Fruit fly (Drosophila melanogaster) whole organism, prepupa: Measurements from ENCODE around the gene Dpck.

Experiments
- CG10669 ChIP-seq: fragments of 200-800 bp; sonication (Bioruptor generic); optimal IDR thresholded peaks from 3 replicates; lab custom pipeline; 2018; ENCODE audit warnings: missing biosample characterization, mild to moderate bottlenecking, missing genetic modification characterization, moderate library complexity
- CG11294 ChIP-seq: fragments of 200-800 bp; sonication (Bioruptor generic); IDR thresholded peaks from 2 replicates; pipeline ENCODE4 v1.3.6; 2022; ENCODE audit warnings: missing biosample characterization, missing genetic modification characterization
- CG11762 ChIP-seq: fragments of 200-800 bp; sonication (Bioruptor generic); optimal IDR thresholded peaks from 3 replicates; lab custom pipeline; 2016; ENCODE audit warnings: missing biosample characterization, missing genetic modification characterization; ENCODE audit not compliant: insufficient read depth
- CG11902 ChIP-seq: fragments of 200-800 bp; sonication (Bioruptor generic); optimal IDR thresholded peaks from 3 replicates; lab custom pipeline; 2016; ENCODE audit warnings: missing biosample characterization, missing genetic modification characterization
- CG15336 ChIP-seq: fragments of 200-800 bp; sonication (Bioruptor generic); IDR thresholded peaks from 2 replicates; pipeline ENCODE4 v1.3.6; 2022; ENCODE audit warnings: missing biosample characterization, missing genetic modification characterization
- CG1621 ChIP-seq: fragments of 200-800 bp; sonication (Bioruptor generic); optimal IDR thresholded peaks from 3 replicates; lab custom pipeline; 2018; ENCODE audit warnings: missing biosample characterization, mild to moderate bottlenecking, missing genetic modification characterization
- CG16779 ChIP-seq: fragments of 200-800 bp; sonication (Bioruptor generic); optimal IDR thresholded peaks from 3 replicates; lab custom pipeline; 2017; ENCODE audit warnings: missing biosample characterization, mild to moderate bottlenecking, missing genetic modification characterization
- CG3032 ChIP-seq: fragments of 200-800 bp; optimal IDR thresholded peaks from 2 replicates; lab custom pipeline; 2019; ENCODE audit warnings: missing biosample characterization, mild to moderate bottlenecking, missing genetic modification characterization, moderate library complexity
- CG31627 ChIP-seq: fragments of 200-800 bp; sonication (Bioruptor generic); optimal IDR thresholded peaks from 3 replicates; lab custom pipeline; 2016; ENCODE audit warnings: missing biosample characterization, missing genetic modification characterization
- CG34406 ChIP-seq: fragments of 200-800 bp; sonication (Bioruptor generic); optimal IDR thresholded peaks from 3 replicates; lab custom pipeline; 2016; ENCODE audit warnings: missing biosample characterization, missing genetic modification characterization
- CG4318 ChIP-seq: fragments of 200-800 bp; sonication (Bioruptor generic); optimal IDR thresholded peaks from 3 replicates; lab custom pipeline; 2017; ENCODE audit warnings: missing biosample characterization, mild to moderate bottlenecking, missing genetic modification characterization
- CG6276 ChIP-seq: fragments of 200-800 bp; sonication (Bioruptor generic); optimal IDR thresholded peaks from 2 replicates; lab custom pipeline; 2017; ENCODE audit warnings: missing biosample characterization, mild to moderate bottlenecking, missing genetic modification characterization
- CG6854 ChIP-seq: fragments of 200-800 bp; sonication (Bioruptor generic); optimal IDR thresholded peaks from 2 replicates; lab custom pipeline; 2017; ENCODE audit warnings: missing biosample characterization, mild to moderate bottlenecking, missing genetic modification characterization
- CG7368 ChIP-seq: fragments of 200-800 bp; sonication (Bioruptor generic); optimal IDR thresholded peaks from 3 replicates; lab custom pipeline; 2016; ENCODE audit warnings: missing biosample characterization, missing genetic modification characterization
- CG8119 ChIP-seq: fragments of 200-800 bp; sonication (Bioruptor generic); IDR thresholded peaks from 3 replicates; pipeline ENCODE4 v1.3.6; 2022; ENCODE audit warnings: missing biosample characterization, missing genetic modification characterization
- CG8319 ChIP-seq: fragments of 200-800 bp; sonication (Bioruptor generic); optimal IDR thresholded peaks from 3 replicates; lab custom pipeline; 2016; ENCODE audit warnings: missing biosample characterization, missing genetic modification characterization
- CG8632 ChIP-seq: fragments of 200-800 bp; sonication (Bioruptor generic); optimal IDR thresholded peaks from 3 replicates; lab custom pipeline; 2016; ENCODE audit warnings: missing biosample characterization, missing genetic modification characterization
- CG9139 ChIP-seq: fragments of 200-800 bp; sonication (Bioruptor generic); optimal IDR thresholded peaks from 3 replicates; lab custom pipeline; 2017; ENCODE audit warnings: missing biosample characterization, mild to moderate bottlenecking, missing genetic modification characterization
- Eip75B ChIP-seq: fragments of 200-800 bp; sonication (Bioruptor generic); optimal IDR thresholded peaks from 3 replicates; lab custom pipeline; 2016; ENCODE audit warnings: missing biosample characterization, missing genetic modification characterization
- Eip78C ChIP-seq: fragments of 200-800 bp; sonication (Bioruptor generic); peaks from one replicate; lab custom pipeline; 2016; ENCODE audit warnings: missing biosample characterization, missing genetic modification characterization
- Eip93F ChIP-seq: fragments of 200-800 bp; sonication (Bioruptor generic); optimal IDR thresholded peaks from 2 replicates; lab custom pipeline; 2016; ENCODE audit warnings: missing biosample characterization, mild to moderate bottlenecking, missing genetic modification characterization
- Ets21C ChIP-seq: fragments of 200-800 bp; sonication (Bioruptor generic); optimal IDR thresholded peaks from 3 replicates; lab custom pipeline; 2016; ENCODE audit warnings: missing biosample characterization, missing genetic modification characterization
- Ets96B ChIP-seq: fragments of 200-800 bp; optimal IDR thresholded peaks from 2 replicates; lab custom pipeline; 2019; ENCODE audit warnings: missing biosample characterization, mild to moderate bottlenecking, missing genetic modification characterization, moderate library complexity
- Gug ChIP-seq: fragments of 200-800 bp; sonication (Bioruptor generic); IDR thresholded peaks from 2 replicates; pipeline ENCODE4 v1.3.6; 2022; ENCODE audit warnings: missing biosample characterization, missing genetic modification characterization
- Hr38 ChIP-seq: sonication (Bioruptor generic); optimal IDR thresholded peaks from 2 replicates; lab custom pipeline; 2016; ENCODE audit warnings: missing biosample characterization, missing genetic modification characterization
- Hr4 ChIP-seq: fragments of 200-800 bp; sonication (Bioruptor generic); optimal IDR thresholded peaks from 3 replicates; lab custom pipeline; 2016; ENCODE audit warnings: missing biosample characterization, missing genetic modification characterization
- Lpt ChIP-seq: fragments of 200-800 bp; sonication (Bioruptor generic); optimal IDR thresholded peaks from 3 replicates; lab custom pipeline; 2016; ENCODE audit warnings: missing biosample characterization, missing genetic modification characterization
- Met ChIP-seq: fragments of 200-800 bp; sonication (Bioruptor generic); optimal IDR thresholded peaks from 3 replicates; lab custom pipeline; 2016; ENCODE audit warnings: missing biosample characterization, missing genetic modification characterization
- OdsH ChIP-seq: fragments of 200-800 bp; sonication (Bioruptor generic); optimal IDR thresholded peaks from 3 replicates; lab custom pipeline; 2016; ENCODE audit warnings: missing biosample characterization, missing genetic modification characterization
- Sox102F ChIP-seq: fragments of 200-800 bp; sonication (Bioruptor generic); optimal IDR thresholded peaks from 2 replicates; lab custom pipeline; 2016; ENCODE audit warnings: missing biosample characterization, mild to moderate bottlenecking, missing genetic modification characterization
- Sox14 ChIP-seq: fragments of 200-800 bp; sonication (Bioruptor generic); optimal IDR thresholded peaks from 3 replicates; lab custom pipeline; 2016; ENCODE audit warnings: missing biosample characterization, missing genetic modification characterization
- Sox15 ChIP-seq: fragments of 200-800 bp; sonication (Bioruptor generic); optimal IDR thresholded peaks from 3 replicates; lab custom pipeline; 2016; ENCODE audit warnings: missing biosample characterization, missing genetic modification characterization
- acj6 ChIP-seq: fragments of 200-800 bp; sonication (Bioruptor generic); optimal IDR thresholded peaks from 3 replicates; lab custom pipeline; 2016; ENCODE audit warnings: missing biosample characterization, missing genetic modification characterization
- cyc ChIP-seq: fragments of 200-800 bp; sonication (Bioruptor generic); optimal IDR thresholded peaks from 3 replicates; lab custom pipeline; 2016; ENCODE audit warnings: missing biosample characterization, missing genetic modification characterization
- dac ChIP-seq: fragments of 200-800 bp; sonication (Bioruptor generic); optimal IDR thresholded peaks from 2 replicates; lab custom pipeline; 2017; ENCODE audit warnings: missing biosample characterization, mild to moderate bottlenecking, missing genetic modification characterization
- dsx ChIP-seq: fragments of 200-800 bp; optimal IDR thresholded peaks from 3 replicates; lab custom pipeline; 2019; ENCODE audit warnings: missing biosample characterization, mild to moderate bottlenecking, missing genetic modification characterization, moderate library complexity; ENCODE audit not compliant: poor library complexity, severe bottlenecking
- esn ChIP-seq: fragments of 200-800 bp; sonication (Bioruptor generic); optimal IDR thresholded peaks from 2 replicates; lab custom pipeline; 2016; ENCODE audit warnings: missing biosample characterization, mild to moderate bottlenecking, missing genetic modification characterization, moderate library complexity
- fd59A ChIP-seq: fragments of 200-800 bp; sonication (Bioruptor generic); optimal IDR thresholded peaks from 2 replicates; lab custom pipeline; 2017; ENCODE audit warnings: missing biosample characterization, mild to moderate bottlenecking, missing genetic modification characterization, missing genetic modification reagents
- lz ChIP-seq: fragments of 200-800 bp; sonication (Bioruptor generic); optimal IDR thresholded peaks from 3 replicates; lab custom pipeline; 2016; ENCODE audit warnings: missing biosample characterization, missing genetic modification characterization
- net ChIP-seq: fragments of 200-800 bp; sonication (Bioruptor generic); optimal IDR thresholded peaks from 3 replicates; lab custom pipeline; 2016; ENCODE audit warnings: missing biosample characterization, missing genetic modification characterization
- salr ChIP-seq, 2 experiments: fragments of 200-800 bp; sonication (Bioruptor generic); optimal IDR thresholded peaks; 3 replicates each; lab custom pipeline; 2016 to 2018; ENCODE audit warnings: missing biosample characterization in 2 of 2, missing genetic modification characterization in 2 of 2, mild to moderate bottlenecking in 1 of 2
- spab ChIP-seq: fragments of 200-800 bp; sonication (Bioruptor generic); optimal IDR thresholded peaks from 2 replicates; lab custom pipeline; 2017; ENCODE audit warnings: missing biosample characterization, mild to moderate bottlenecking, missing genetic modification characterization, missing genetic modification reagents
- ss ChIP-seq, 2 experiments: fragments of 200-800 bp; sonication (Bioruptor generic); optimal IDR thresholded peaks; 2 replicates in 1 of 2; 3 replicates in 1 of 2; lab custom pipeline; 2017 to 2018; ENCODE audit warnings: mild to moderate bottlenecking in 2 of 2, missing biosample characterization in 2 of 2, missing genetic modification characterization in 2 of 2, moderate library complexity in 1 of 2
- svp ChIP-seq: fragments of 200-800 bp; sonication (Bioruptor generic); peaks from one replicate; lab custom pipeline; 2016; ENCODE audit warnings: missing biosample characterization, missing genetic modification characterization
- topi ChIP-seq: fragments of 200-800 bp; sonication (Bioruptor generic); optimal IDR thresholded peaks from 3 replicates; lab custom pipeline; 2016; ENCODE audit warnings: missing biosample characterization, missing genetic modification characterization
- vri ChIP-seq: fragments of 200-800 bp; sonication (Bioruptor generic); optimal IDR thresholded peaks from 3 replicates; lab custom pipeline; 2016; ENCODE audit warnings: missing biosample characterization, mild to moderate bottlenecking, missing genetic modification characterization

The Dpck gene

dm6 chr3R:7067092-7067491, 14.9 kb upstream of the Dpck start, which contains the start of the genes CG1105 and CG1965 (continued):
- TF ChIP-seq Eip93F (GFP tag; lab: Kevin White, UChicago) (peak; percentile 75), dsx (GFP tag; lab: Kevin White, UChicago) (peak; percentile 65), CG15336 (GFP tag; lab: Robert Waterston, UW) (peak; percentile 72), CG31627 (GFP tag; lab: Kevin White, UChicago) (peak; percentile 94), fd59A (GFP tag; lab: Kevin White, UChicago) (peak; percentile 50), dac (peak; percentile 61), CG16779 (tag; lab: Kevin White, UChicago) (no peak), topi (GFP tag; lab: Kevin White, UChicago) (peak; percentile 82), CG8119 (GFP tag; lab: Robert Waterston, UW) (peak; percentile 65; the same call in 2 of the 3 replicates), CG8632 (no peak), net (GFP tag; lab: Kevin White, UChicago) (no peak), salr (GFP tag; optimal IDR thresholded peaks at IDR 0.05; lab: Kevin White, UChicago) (peak in 1 of 2 experiments; percentile 65), Ets96B (tag; lab: Kevin White, UChicago) (peak; percentile 81), CG10669 (GFP tag; lab: Kevin White, UChicago) (peak; percentile 70), svp (GFP tag; lab: Kevin White, UChicago) (peak; percentile 97), Lpt (GFP tag; lab: Kevin White, UChicago) (peak; percentile 73), CG6854 (GFP tag; lab: Kevin White, UChicago) (no peak), CG34406 (GFP tag; lab: Kevin White, UChicago) (peak; percentile 76), Ets21C (GFP tag; lab: Kevin White, UChicago) (peak; percentile 92), cyc (GFP tag; lab: Kevin White, UChicago) (peak; percentile 92), OdsH (GFP tag; lab: Kevin White, UChicago) (peak; percentile 90), Sox102F (GFP tag; lab: Kevin White, UChicago) (peak; percentile 75), CG11762 (GFP tag; lab: Kevin White, UChicago) (peak; percentile 61), Eip78C (GFP tag; lab: Kevin White, UChicago) (peak; percentile 93), CG7368 (GFP tag; lab: Kevin White, UChicago) (peak; percentile 80), Eip75B (peak; percentile 86), CG4318 (GFP tag; lab: Kevin White, UChicago) (no peak), CG1621 (peak; percentile 68), Met (GFP tag; lab: Kevin White, UChicago) (peak; percentile 86), vri (GFP tag; lab: Kevin White, UChicago) (peak; percentile 77), Hr38 (GFP tag; lab: Kevin White, UChicago) (no peak), CG11294 (GFP tag; lab: Robert Waterston, UW) (peak; percentile 66; the same call in 1 of the 2 replicates), CG11902 (GFP tag; lab: Kevin White, UChicago) (peak; percentile 89), Sox14 (peak; percentile 91), spab (no peak), ss (GFP tag; optimal IDR thresholded peaks at IDR 0.05; lab: Kevin White, UChicago) (no peak)

- TF ChIP-seq CG8632: no peak
- TF ChIP-seq CG3032: no peak
- TF ChIP-seq Sox15 (GFP tag; lab: Kevin White, UChicago): no peak
- TF ChIP-seq Eip93F (GFP tag; lab: Kevin White, UChicago): no peak
- TF ChIP-seq acj6: no peak
- TF ChIP-seq salr (GFP tag; optimal IDR thresholded peaks at IDR 0.05; lab: Kevin White, UChicago): no peak
- no peak for TF ChIP-seq Ets21C (GFP tag; lab: Kevin White, UChicago)
- TF ChIP-seq Hr38 (GFP tag; lab: Kevin White, UChicago): no peak
- TF ChIP-seq CG7368 (GFP tag; lab: Kevin White, UChicago): no peak
- no peak for TF ChIP-seq CG11294 (GFP tag; lab: Robert Waterston, UW)
- TF ChIP-seq CG8119 (GFP tag; lab: Robert Waterston, UW): no peak
- peak; percentile 29 for TF ChIP-seq esn (GFP tag; lab: Kevin White, UChicago)
- TF ChIP-seq Hr4 (GFP tag; lab: Kevin White, UChicago): no peak
- TF ChIP-seq Ets96B (tag; lab: Kevin White, UChicago): no peak
- peak; percentile 37 for TF ChIP-seq net (GFP tag; lab: Kevin White, UChicago)
- peak; percentile 3 for TF ChIP-seq Eip75B
- peak; percentile 26 for TF ChIP-seq lz (GFP tag; lab: Kevin White, UChicago)
- TF ChIP-seq CG34406 (GFP tag; lab: Kevin White, UChicago): no peak
- no peak for TF ChIP-seq fd59A (GFP tag; lab: Kevin White, UChicago)
- TF ChIP-seq CG6276 (GFP tag; lab: Kevin White, UChicago): no peak
- TF ChIP-seq CG9139 (GFP tag; lab: Kevin White, UChicago): no peak
- TF ChIP-seq svp (GFP tag; lab: Kevin White, UChicago): peak; percentile 69
- no peak for TF ChIP-seq CG15336 (GFP tag; lab: Robert Waterston, UW)
- TF ChIP-seq Met (GFP tag; lab: Kevin White, UChicago): no peak
- TF ChIP-seq Gug (GFP tag; lab: Robert Waterston, UW): no peak
- no peak for TF ChIP-seq CG8319 (GFP tag; lab: Kevin White, UChicago)
Observed at dm6 chr3R:7074297-7075114, 7.5 kb upstream of the Dpck start, which contains the start of the genes Ufl1 and CG1943. Gene Ufl1, minus strand, starts transcription at chr3R:7074452. Gene CG1943, plus strand, starts transcription at chr3R:7074859.
